Fruit fly (Drosophila melanogaster): ENCODE measurements around the gene CG11286.

Gene CG11286

dm6 chr3R:7813981-7814529 lies 42.5 kb upstream of the CG11286 start, which contains the start of gene CG34384 (continued):
- TF ChIP-seq CG14050 (GFP tag; IDR thresholded peaks at IDR 0.05) (no peak), Sry-β (GFP tag; optimal IDR thresholded peaks at IDR 0.05) (no peak), CG9609 (GFP tag; optimal IDR thresholded peaks at IDR 0.05) (peak; percentile 27), CG11398 (GFP tag; optimal IDR thresholded peaks at IDR 0.05) (no peak), Neu2 (GFP tag; optimal IDR thresholded peaks at IDR 0.05; ENCODE audit: borderline replicate concordance) (no peak), sna (GFP tag; IDR thresholded peaks at IDR 0.05; ENCODE audit: partially characterized antibody) (no peak), trem (tag; optimal IDR thresholded peaks at IDR 0.05) (no peak), Oli (tag; optimal IDR thresholded peaks at IDR 0.05) (peak; percentile 67), toy (GFP tag; IDR thresholded peaks at IDR 0.05) (no peak), gsb-n (tag; optimal IDR thresholded peaks at IDR 0.05) (no peak), CG14441 (GFP tag; IDR thresholded peaks at IDR 0.05) (peak; percentile 33; the same call in 1 of the 2 replicates), CG2712 (tag; optimal IDR thresholded peaks at IDR 0.05) (peak; percentile 67), CG11247 (GFP tag; IDR thresholded peaks at IDR 0.05) (no peak), B-H1 (GFP tag; IDR thresholded peaks at IDR 0.05) (no peak), insv (GFP tag; optimal IDR thresholded peaks at IDR 0.05) (peak in 1 of 2 experiments; percentile 28), corto (GFP tag; optimal IDR thresholded peaks at IDR 0.05) (no peak), CG15479 (GFP tag; optimal IDR thresholded peaks at IDR 0.05) (no peak), CG14860 (GFP tag; IDR thresholded peaks at IDR 0.05; ENCODE audit: partially characterized antibody) (no peak), ap (GFP tag; IDR thresholded peaks at IDR 0.05) (no peak), slp2 (GFP tag; optimal IDR thresholded peaks at IDR 0.05) (peak; percentile 9), CG42726 (GFP tag; IDR thresholded peaks at IDR 0.05; ENCODE audit: partially characterized antibody) (no peak), row (GFP tag; IDR thresholded peaks at IDR 0.05) (peak; percentile 57; the same call in 1 of the 3 replicates), knrl (GFP tag; IDR thresholded peaks at IDR 0.05; ENCODE audit: partially characterized antibody) (no peak), Doc2 (GFP tag; IDR thresholded peaks at IDR 0.05) (no peak), Aef1 (GFP tag; IDR thresholded peaks at IDR 0.05) (peak; percentile 9; the same call in 1 of the 3 replicates), CG18764 (GFP tag; optimal IDR thresholded peaks at IDR 0.05) (no peak), CG2889 (GFP tag; IDR thresholded peaks at IDR 0.05) (no peak), mirr (GFP tag; optimal IDR thresholded peaks at IDR 0.05) (no peak), gcm (GFP tag; optimal IDR thresholded peaks at IDR 0.05) (no peak), CG16813 (GFP tag; IDR thresholded peaks at IDR 0.05; ENCODE audit: partially characterized antibody) (no peak), CG9215 (GFP tag; IDR thresholded peaks at IDR 0.05) (peak; percentile 30), CHES-1-like (GFP tag; optimal IDR thresholded peaks at IDR 0.05) (no peak), BEAF-32 (GFP tag; optimal IDR thresholded peaks at IDR 0.05) (no peak), chinmo (GFP tag; IDR thresholded peaks at IDR 0.05; ENCODE audit: partially characterized antibody) (no peak), Fer2 (tag; optimal IDR thresholded peaks at IDR 0.05) (peak; percentile 25), Optix (GFP tag; IDR thresholded peaks at IDR 0.05) (no peak), Gsc (GFP tag; IDR thresholded peaks at IDR 0.05) (no peak), Atf3 (GFP tag; optimal IDR thresholded peaks at IDR 0.05) (no peak), Dref (GFP tag; IDR thresholded peaks at IDR 0.05) (no peak), sim (GFP tag; IDR thresholded peaks at IDR 0.05) (no peak), CG5180 (GFP tag; optimal IDR thresholded peaks at IDR 0.05) (peak; percentile 48), Eip74EF (GFP tag; optimal IDR thresholded peaks at IDR 0.05) (no peak), cg (GFP tag; optimal IDR thresholded peaks at IDR 0.05) (no peak), br (optimal IDR thresholded peaks at IDR 0.05) (no peak), jumu (GFP tag; optimal IDR thresholded peaks at IDR 0.05) (peak; percentile 45), emc (GFP tag; optimal IDR thresholded peaks at IDR 0.05) (peak; percentile 34), CG15696 (tag; optimal IDR thresholded peaks at IDR 0.05) (peak; percentile 72), CG1792 (GFP tag; optimal IDR thresholded peaks at IDR 0.05) (no peak), hth (optimal IDR thresholded peaks at IDR 0.05) (no peak), CG18619 (GFP tag; optimal IDR thresholded peaks at IDR 0.05) (peak; percentile 70), CG1529 (GFP tag; optimal IDR thresholded peaks at IDR 0.05) (no peak)

All from whole organism, embryonic.